Worm (Caenorhabditis elegans) whole organism, L4 larva: Measurements from ENCODE around the gene nhl-2.

ENCODE experiments used
- F26F4.8 ChIP-seq: fragments of 200-800 bp; sonication (Bioruptor generic); conservative IDR thresholded peaks from 2 replicates; pipeline ENCODE4 v1.3.6; 2022; ENCODE audit warnings: missing genetic modification characterization, missing compliant biosample characterization
- fkh-10 ChIP-seq: fragments of 150-350 bp; optimal IDR thresholded peaks from 2 replicates; lab custom pipeline; 2014; ENCODE audit warnings: missing biosample characterization, missing genetic modification reagents, missing genetic modification characterization
- nhr-25 ChIP-seq: sonication (generic microtip); optimal IDR thresholded peaks from 2 replicates; lab custom pipeline; 2017; ENCODE audit warnings: missing genetic modification characterization, mild to moderate bottlenecking, missing compliant biosample characterization, antibody characterized with exemption, moderate library complexity, borderline replicate concordance; ENCODE audit not compliant: insufficient read depth
- snpc-4 ChIP-seq: fragments of 150-350 bp; optimal IDR thresholded peaks from 2 replicates; lab custom pipeline; 2014; ENCODE audit warnings: missing biosample characterization, missing genetic modification characterization
- zag-1 ChIP-seq: fragments of 150-350 bp; optimal IDR thresholded peaks from 2 replicates; lab custom pipeline; 2014; ENCODE audit warnings: missing biosample characterization, missing genetic modification characterization

- TF ChIP-seq snpc-4 (tag; lab: Kevin White, UChicago) (no peak), nhr-25 (no peak), zag-1 (tag; lab: Kevin White, UChicago) (no peak), F26F4.8 (GFP tag; lab: Robert Waterston, UW) (no peak), fkh-10 (GFP tag; lab: Kevin White, UChicago) (no peak)
Measured at ce11 chrIII:4932203-4932699, 33.4 kb upstream of the nhl-2 start, which contains the start of the genes C26E6.12 and eri-9.
